Worm (Caenorhabditis elegans) whole organism, young adult: Measurements from ENCODE around the gene H10D18.1.

Experiments
- B0019.2 ChIP-seq: fragments of 200-800 bp; sonication (Bioruptor generic); conservative IDR thresholded peaks from 2 replicates; pipeline ENCODE4 v1.3.6; 2022; ENCODE audit warnings: missing genetic modification reagents, missing genetic modification characterization, missing compliant biosample characterization
- B0261.1 ChIP-seq: sonication (generic microtip); optimal IDR thresholded peaks from 2 replicates; lab custom pipeline; 2016; ENCODE audit warnings: mild to moderate bottlenecking, missing genetic modification characterization, moderate library complexity, missing compliant biosample characterization
- B0336.3 ChIP-seq: fragments of 200-800 bp; sonication (Bioruptor generic); IDR thresholded peaks from 2 replicates; pipeline ENCODE4 v1.3.6; 2022; ENCODE audit warnings: missing genetic modification characterization, missing compliant biosample characterization
- C06A6.2 ChIP-seq: fragments of 200-800 bp; sonication (Bioruptor generic); conservative IDR thresholded peaks from 2 replicates; pipeline ENCODE4 v1.3.6; 2022; ENCODE audit warnings: missing genetic modification characterization, missing compliant biosample characterization
- F22D6.2 ChIP-seq: sonication (generic microtip); optimal IDR thresholded peaks from 2 replicates; lab custom pipeline; 2016; ENCODE audit warnings: mild to moderate bottlenecking, missing genetic modification characterization, missing compliant biosample characterization
- F37B4.10 ChIP-seq: fragments of 200-800 bp; sonication (Bioruptor generic); IDR thresholded peaks from 2 replicates; pipeline ENCODE4 v1.3.6; 2022; ENCODE audit warnings: missing genetic modification characterization, missing compliant biosample characterization
- F55B11.4 ChIP-seq: sonication (generic microtip); optimal IDR thresholded peaks from 2 replicates; lab custom pipeline; 2016; ENCODE audit warnings: missing compliant biosample characterization, missing genetic modification characterization, borderline replicate concordance; ENCODE audit not compliant: insufficient read depth
- K11D2.4 ChIP-seq: fragments of 200-800 bp; sonication (Bioruptor generic); IDR thresholded peaks from 2 replicates; pipeline ENCODE4 v1.3.6; 2022; ENCODE audit warnings: missing genetic modification reagents, missing genetic modification characterization, missing compliant biosample characterization
- T07F8.4 ChIP-seq: sonication (generic microtip); optimal IDR thresholded peaks from 2 replicates; lab custom pipeline; 2016; ENCODE audit warnings: mild to moderate bottlenecking, missing genetic modification characterization, moderate library complexity, missing compliant biosample characterization
- Y56A3A.18 ChIP-seq: fragments of 200-800 bp; sonication (Bioruptor generic); IDR thresholded peaks from 2 replicates; pipeline ENCODE4 v1.3.6; 2022; ENCODE audit warnings: missing genetic modification reagents, missing genetic modification characterization, missing compliant biosample characterization
- Y79H2A.3 ChIP-seq: fragments of 200-800 bp; sonication (Bioruptor generic); conservative IDR thresholded peaks from 2 replicates; pipeline ENCODE4 v1.3.6; 2022; ENCODE audit warnings: missing genetic modification reagents, missing genetic modification characterization, missing compliant biosample characterization
- Y95B8A.8 ChIP-seq: fragments of 200-800 bp; sonication (Bioruptor generic); IDR thresholded peaks from 2 replicates; pipeline ENCODE4 v1.3.6; 2022; ENCODE audit warnings: missing genetic modification reagents, missing genetic modification characterization, missing compliant biosample characterization
- akir-1 ChIP-seq: fragments of 200-800 bp; sonication (Bioruptor generic); optimal IDR thresholded peaks from 2 replicates; lab custom pipeline; 2018; ENCODE audit warnings: mild to moderate bottlenecking, missing genetic modification characterization, moderate library complexity, missing compliant biosample characterization
- ama-1 ChIP-seq, 3 experiments: fragments of 150-350 bp in 1 of 3; sonication (generic microtip) in 2 of 3; optimal IDR thresholded peaks; 2 replicates each; lab custom pipeline; 2014 to 2018; ENCODE audit warnings: missing biosample characterization in 2 of 3, missing genetic modification characterization in 2 of 3, missing genetic modification reagents in 2 of 3
- aptf-2 ChIP-seq: fragments of 200-800 bp; sonication (Bioruptor generic); conservative IDR thresholded peaks from 2 replicates; pipeline ENCODE4 v1.3.6; 2022; ENCODE audit warnings: missing genetic modification reagents, missing genetic modification characterization, missing compliant biosample characterization
- bed-1 ChIP-seq: fragments of 200-800 bp; sonication (Bioruptor generic); IDR thresholded peaks from 2 replicates; pipeline ENCODE4 v1.3.6; 2022; ENCODE audit warnings: missing genetic modification reagents, missing genetic modification characterization, missing compliant biosample characterization
- cebp-1 ChIP-seq, 2 experiments: fragments of 200-800 bp in 1 of 2; sonication (Bioruptor generic) in 1 of 2; sonication (generic microtip) in 1 of 2; IDR thresholded peaks in 1 of 2; optimal IDR thresholded peaks in 1 of 2; 2 replicates each; pipeline versions ENCODE4 v1.3.6 to Lab custom; 2017 to 2022; ENCODE audit warnings: missing compliant biosample characterization in 2 of 2, missing genetic modification characterization in 2 of 2, mild to moderate bottlenecking in 1 of 2, missing genetic modification reagents in 1 of 2, moderate library complexity in 1 of 2
- ceh-40 ChIP-seq: fragments of 200-800 bp; sonication (Bioruptor generic); IDR thresholded peaks from 2 replicates; pipeline ENCODE4 v1.3.6; 2022; ENCODE audit warnings: missing genetic modification characterization, missing compliant biosample characterization
- chd-7 ChIP-seq: sonication (generic microtip); optimal IDR thresholded peaks from 2 replicates; lab custom pipeline; 2016; ENCODE audit warnings: mild to moderate bottlenecking, missing genetic modification characterization, moderate library complexity, missing compliant biosample characterization
- dpl-1 ChIP-seq: fragments of 150-350 bp; optimal IDR thresholded peaks from 2 replicates; lab custom pipeline; 2014; ENCODE audit warnings: missing biosample characterization, missing genetic modification reagents, missing genetic modification characterization
- let-607 ChIP-seq, 2 experiments: fragments of 200-800 bp in 1 of 2; sonication (Bioruptor generic) in 1 of 2; sonication (generic microtip) in 1 of 2; optimal IDR thresholded peaks; 2 replicates each; lab custom pipeline; 2016 to 2018; ENCODE audit warnings: mild to moderate bottlenecking in 2 of 2, missing compliant biosample characterization in 2 of 2, missing genetic modification characterization in 2 of 2, moderate library complexity in 2 of 2, missing genotype in 1 of 2
- lin-35 ChIP-seq, 3 experiments: fragments of 150-350 bp in 2 of 3; sonication (generic microtip) in 1 of 3; optimal IDR thresholded peaks; 2 replicates each; lab custom pipeline; 2014 to 2018; ENCODE audit warnings: missing biosample characterization in 3 of 3, missing genetic modification characterization in 3 of 3, missing genetic modification reagents in 3 of 3
- lin-54 ChIP-seq: fragments of 200-800 bp; sonication (Bioruptor generic); optimal IDR thresholded peaks from 2 replicates; lab custom pipeline; 2018; ENCODE audit warnings: mild to moderate bottlenecking, missing genetic modification characterization, missing compliant biosample characterization
- lsl-1 ChIP-seq: fragments of 200-800 bp; sonication (Bioruptor generic); optimal IDR thresholded peaks from 2 replicates; lab custom pipeline; 2018; ENCODE audit warnings: mild to moderate bottlenecking, missing genetic modification characterization, moderate library complexity, missing compliant biosample characterization
- lsy-27 ChIP-seq: sonication (generic microtip); optimal IDR thresholded peaks from 2 replicates; lab custom pipeline; 2017; ENCODE audit warnings: missing genetic modification characterization, mild to moderate bottlenecking, missing compliant biosample characterization, antibody characterized with exemption, missing genotype, borderline replicate concordance; ENCODE audit not compliant: insufficient read depth
- madf-10 ChIP-seq: sonication (generic microtip); optimal IDR thresholded peaks from 2 replicates; lab custom pipeline; 2016; ENCODE audit warnings: mild to moderate bottlenecking, missing genetic modification characterization, missing compliant biosample characterization
- madf-3 ChIP-seq: fragments of 200-800 bp; sonication (Bioruptor generic); IDR thresholded peaks from 2 replicates; pipeline ENCODE4 v1.3.6; 2022; ENCODE audit warnings: missing genetic modification reagents, missing genetic modification characterization, missing compliant biosample characterization
- mel-28 ChIP-seq: sonication (generic microtip); optimal IDR thresholded peaks from 2 replicates; lab custom pipeline; 2016; ENCODE audit warnings: borderline replicate concordance, mild to moderate bottlenecking, missing genetic modification characterization, missing compliant biosample characterization
- nhr-27 ChIP-seq: fragments of 200-800 bp; sonication (Bioruptor generic); optimal IDR thresholded peaks from 2 replicates; lab custom pipeline; 2018; ENCODE audit warnings: mild to moderate bottlenecking, missing genetic modification characterization, moderate library complexity, missing compliant biosample characterization
- nhr-80 ChIP-seq: sonication (generic microtip); optimal IDR thresholded peaks from 2 replicates; lab custom pipeline; 2016; ENCODE audit warnings: missing genetic modification characterization, missing compliant biosample characterization
- nhr-90 ChIP-seq: sonication (generic microtip); optimal IDR thresholded peaks from 2 replicates; lab custom pipeline; 2016; ENCODE audit warnings: missing genotype, mild to moderate bottlenecking, missing genetic modification characterization, missing compliant biosample characterization
- rcor-1 ChIP-seq: fragments of 200-800 bp; sonication (Bioruptor generic); IDR thresholded peaks from 2 replicates; pipeline ENCODE4 v1.3.6; 2022; ENCODE audit warnings: missing genetic modification reagents, missing genetic modification characterization, missing compliant biosample characterization
- rec-8 ChIP-seq, 2 experiments: sonication (generic microtip); optimal IDR thresholded peaks; 2 replicates each; lab custom pipeline; 2016; ENCODE audit warnings: mild to moderate bottlenecking in 2 of 2, missing genetic modification characterization in 2 of 2, missing genetic modification reagents in 2 of 2, missing genotype in 2 of 2, missing biosample characterization in 1 of 2, missing compliant biosample characterization in 1 of 2, moderate library complexity in 1 of 2
- rpc-1 ChIP-seq, 2 experiments: fragments of 150-350 bp in 1 of 2; sonication (generic microtip) in 1 of 2; optimal IDR thresholded peaks; 2 replicates each; lab custom pipeline; 2014 to 2018; ENCODE audit warnings: missing biosample characterization in 1 of 2, missing genetic modification characterization in 1 of 2, missing genetic modification reagents in 1 of 2, missing genotype in 1 of 2
- snpc-1.1 ChIP-seq: sonication (generic microtip); optimal IDR thresholded peaks from 2 replicates; lab custom pipeline; 2017; ENCODE audit warnings: missing genetic modification characterization, mild to moderate bottlenecking, missing compliant biosample characterization, antibody characterized with exemption, moderate library complexity, missing genotype, missing genetic modification reagents; ENCODE audit not compliant: insufficient read depth
- tbp1 ChIP-seq: fragments of 200-800 bp; sonication (Bioruptor generic); optimal IDR thresholded peaks from 2 replicates; lab custom pipeline; 2018; ENCODE audit warnings: mild to moderate bottlenecking, missing genetic modification characterization, missing compliant biosample characterization
- tbx-9 ChIP-seq: sonication (generic microtip); optimal IDR thresholded peaks from 2 replicates; lab custom pipeline; 2016; ENCODE audit warnings: borderline replicate concordance, missing genetic modification characterization, inconsistent platforms, missing compliant biosample characterization
- zfh-2 ChIP-seq: fragments of 200-800 bp; sonication (Bioruptor generic); conservative IDR thresholded peaks from 2 replicates; pipeline ENCODE4 v1.3.6; 2022; ENCODE audit warnings: missing genetic modification reagents, missing genetic modification characterization, missing compliant biosample characterization
- ztf-25 ChIP-seq: fragments of 200-800 bp; sonication (Bioruptor generic); IDR thresholded peaks from 2 replicates; pipeline ENCODE4 v1.3.6; 2022; ENCODE audit warnings: missing genetic modification reagents, missing genetic modification characterization, missing compliant biosample characterization

The H10D18.1 gene

ce11 chrV:3851760-3852159 is 36.7 kb downstream of the H10D18.1 start:
- TF ChIP-seq chd-7 (tag; lab: Kevin White, UChicago) (no peak), nhr-80 (tag; lab: Kevin White, UChicago) (peak; percentile 64), Y56A3A.18 (no peak), B0261.1 (no peak), mel-28 (no peak)

ce11 chrV:3854847-3855246 is 39.8 kb downstream of the H10D18.1 start, which contains the start of gene nhr-186:
Gene nhr-186, minus strand, starts transcription at chrV:3854947.
- TF ChIP-seq B0019.2 (GFP tag; lab: Robert Waterston, UW) (no peak), lsl-1 (GFP tag; lab: Kevin White, UChicago) (no peak), lin-54 (GFP tag; lab: Kevin White, UChicago) (no peak), nhr-27 (no peak), madf-3 (GFP tag; lab: Robert Waterston, UW) (no peak), aptf-2 (no peak), dpl-1 (GFP tag; lab: Kevin White, UChicago) (no peak), B0261.1 (no peak), T07F8.4 (tag; lab: Kevin White, UChicago) (no peak), F55B11.4 (tag; lab: Kevin White, UChicago) (no peak), C06A6.2 (GFP tag; lab: Robert Waterston, UW) (no peak), F22D6.2 (tag; lab: Kevin White, UChicago) (no peak), K11D2.4 (GFP tag; lab: Robert Waterston, UW) (no peak), Y79H2A.3 (no peak), ama-1 (optimal IDR thresholded peaks at IDR 0.05; lab: Kevin White, UChicago) (no peak), ama-1 (GFP tag; optimal IDR thresholded peaks at IDR 0.05; lab: Kevin White, UChicago) (no peak), rpc-1 (optimal IDR thresholded peaks at IDR 0.05; lab: Kevin White, UChicago) (no peak), rpc-1 (tag; optimal IDR thresholded peaks at IDR 0.05; lab: Kevin White, UChicago) (no peak), chd-7 (tag; lab: Kevin White, UChicago) (no peak), bed-1 (GFP tag; lab: Robert Waterston, UW) (no peak)

- TF ChIP-seq B0336.3 (GFP tag; lab: Robert Waterston, UW) (no peak), nhr-90 (tag; lab: Kevin White, UChicago) (no peak), akir-1 (GFP tag; lab: Kevin White, UChicago) (no peak), let-607 (tag; optimal IDR thresholded peaks at IDR 0.05; lab: Kevin White, UChicago) (no peak), madf-10 (tag; lab: Kevin White, UChicago) (no peak), lsy-27 (no peak), F37B4.10 (no peak), rcor-1 (GFP tag; lab: Robert Waterston, UW) (no peak), ztf-25 (GFP tag; lab: Robert Waterston, UW) (no peak), rpc-1 (optimal IDR thresholded peaks at IDR 0.05; lab: Kevin White, UChicago) (no peak), rpc-1 (tag; optimal IDR thresholded peaks at IDR 0.05; lab: Kevin White, UChicago) (no peak)
Measured at ce11 chrV:3855916-3856315, 40.9 kb downstream of the H10D18.1 start.

ce11 chrV:3857778-3858177 is 42.8 kb downstream of the H10D18.1 start, which contains the start of gene nhr-188:
Gene nhr-188, minus strand, starts transcription at chrV:3857861.
- TF ChIP-seq nhr-90 (tag; lab: Kevin White, UChicago) = no peak
- no peak for TF ChIP-seq B0261.1
- no peak for TF ChIP-seq tbp1 (GFP tag; lab: Kevin White, UChicago)
- no peak for TF ChIP-seq snpc-1.1 (tag; lab: Kevin White, UChicago)
- no peak for TF ChIP-seq zfh-2
- TF ChIP-seq cebp-1 (GFP tag; IDR thresholded peaks at IDR 0.05; lab: Robert Waterston, UW) = no peak
- no peak for TF ChIP-seq cebp-1 (tag; optimal IDR thresholded peaks at IDR 0.05; lab: Kevin White, UChicago)
- no peak for TF ChIP-seq rec-8 (tag; optimal IDR thresholded peaks at IDR 0.05; lab: Kevin White, UChicago)
- no peak for TF ChIP-seq Y79H2A.3
- no peak for TF ChIP-seq tbx-9
- no peak for TF ChIP-seq Y95B8A.8 (GFP tag; lab: Robert Waterston, UW)
- TF ChIP-seq ceh-40 (GFP tag; lab: Robert Waterston, UW) = no peak
- TF ChIP-seq lin-35 (GFP tag; optimal IDR thresholded peaks at IDR 0.05; lab: Kevin White, UChicago) = no peak
- TF ChIP-seq F22D6.2 (tag; lab: Kevin White, UChicago) = no peak
- no peak for TF ChIP-seq chd-7 (tag; lab: Kevin White, UChicago)
